Fruit fly (Drosophila melanogaster) whole organism, prepupa: ENCODE data around the gene dlt.
A peak's percentile ranks its signal among the peaks of the same experiment; 100 is the strongest.

Experiments
- Blimp-1 ChIP-seq: fragments of 200-800 bp; sonication (Bioruptor generic); optimal IDR thresholded peaks from 3 replicates; lab custom pipeline; 2017; ENCODE audit warnings: missing biosample characterization, missing genetic modification characterization, mild to moderate bottlenecking, moderate library complexity, missing genetic modification reagents
- CG10669 ChIP-seq: fragments of 200-800 bp; sonication (Bioruptor generic); optimal IDR thresholded peaks from 3 replicates; lab custom pipeline; 2018; ENCODE audit warnings: missing biosample characterization, mild to moderate bottlenecking, missing genetic modification characterization, moderate library complexity
- CG11294 ChIP-seq: fragments of 200-800 bp; sonication (Bioruptor generic); IDR thresholded peaks from 2 replicates; pipeline ENCODE4 v1.3.6; 2022; ENCODE audit warnings: missing biosample characterization, missing genetic modification characterization
- CG11762 ChIP-seq: fragments of 200-800 bp; sonication (Bioruptor generic); optimal IDR thresholded peaks from 3 replicates; lab custom pipeline; 2016; ENCODE audit warnings: missing biosample characterization, missing genetic modification characterization; ENCODE audit not compliant: insufficient read depth
- CG11902 ChIP-seq: fragments of 200-800 bp; sonication (Bioruptor generic); optimal IDR thresholded peaks from 3 replicates; lab custom pipeline; 2016; ENCODE audit warnings: missing biosample characterization, missing genetic modification characterization
- CG1621 ChIP-seq: fragments of 200-800 bp; sonication (Bioruptor generic); optimal IDR thresholded peaks from 3 replicates; lab custom pipeline; 2018; ENCODE audit warnings: missing biosample characterization, mild to moderate bottlenecking, missing genetic modification characterization
- CG16779 ChIP-seq: fragments of 200-800 bp; sonication (Bioruptor generic); optimal IDR thresholded peaks from 3 replicates; lab custom pipeline; 2017; ENCODE audit warnings: missing biosample characterization, mild to moderate bottlenecking, missing genetic modification characterization
- CG3032 ChIP-seq: fragments of 200-800 bp; optimal IDR thresholded peaks from 2 replicates; lab custom pipeline; 2019; ENCODE audit warnings: missing biosample characterization, mild to moderate bottlenecking, missing genetic modification characterization, moderate library complexity
- CG31627 ChIP-seq: fragments of 200-800 bp; sonication (Bioruptor generic); optimal IDR thresholded peaks from 3 replicates; lab custom pipeline; 2016; ENCODE audit warnings: missing biosample characterization, missing genetic modification characterization
- CG32006 ChIP-seq: fragments of 200-800 bp; sonication (Bioruptor generic); optimal IDR thresholded peaks from 3 replicates; lab custom pipeline; 2017; ENCODE audit warnings: missing biosample characterization, mild to moderate bottlenecking, missing genetic modification characterization
- CG34406 ChIP-seq: fragments of 200-800 bp; sonication (Bioruptor generic); optimal IDR thresholded peaks from 3 replicates; lab custom pipeline; 2016; ENCODE audit warnings: missing biosample characterization, missing genetic modification characterization
- CG3919 ChIP-seq: fragments of 200-800 bp; sonication (Bioruptor generic); optimal IDR thresholded peaks from 3 replicates; lab custom pipeline; 2016; ENCODE audit warnings: missing biosample characterization, missing genetic modification characterization
- CG4318 ChIP-seq: fragments of 200-800 bp; sonication (Bioruptor generic); optimal IDR thresholded peaks from 3 replicates; lab custom pipeline; 2017; ENCODE audit warnings: missing biosample characterization, mild to moderate bottlenecking, missing genetic modification characterization
- CG6163 ChIP-seq: fragments of 200-800 bp; sonication (Bioruptor generic); IDR thresholded peaks from 3 replicates; pipeline ENCODE4 v1.3.6; 2022; ENCODE audit warnings: missing biosample characterization, missing genetic modification characterization
- CG6792 ChIP-seq: fragments of 200-800 bp; sonication (Bioruptor generic); optimal IDR thresholded peaks from 3 replicates; lab custom pipeline; 2016; ENCODE audit warnings: missing biosample characterization, missing genetic modification characterization
- CG6808 ChIP-seq: fragments of 200-800 bp; sonication (Bioruptor generic); optimal IDR thresholded peaks from 3 replicates; lab custom pipeline; 2017; ENCODE audit warnings: missing biosample characterization, missing genetic modification characterization, mild to moderate bottlenecking, moderate library complexity, missing genetic modification reagents
- CG7368 ChIP-seq: fragments of 200-800 bp; sonication (Bioruptor generic); optimal IDR thresholded peaks from 3 replicates; lab custom pipeline; 2016; ENCODE audit warnings: missing biosample characterization, missing genetic modification characterization
- CG8319 ChIP-seq: fragments of 200-800 bp; sonication (Bioruptor generic); optimal IDR thresholded peaks from 3 replicates; lab custom pipeline; 2016; ENCODE audit warnings: missing biosample characterization, missing genetic modification characterization
- CG8632 ChIP-seq: fragments of 200-800 bp; sonication (Bioruptor generic); optimal IDR thresholded peaks from 3 replicates; lab custom pipeline; 2016; ENCODE audit warnings: missing biosample characterization, missing genetic modification characterization
- CG9139 ChIP-seq: fragments of 200-800 bp; sonication (Bioruptor generic); optimal IDR thresholded peaks from 3 replicates; lab custom pipeline; 2017; ENCODE audit warnings: missing biosample characterization, mild to moderate bottlenecking, missing genetic modification characterization
- Eip78C ChIP-seq: fragments of 200-800 bp; sonication (Bioruptor generic); peaks from one replicate; lab custom pipeline; 2016; ENCODE audit warnings: missing biosample characterization, missing genetic modification characterization
- Eip93F ChIP-seq: fragments of 200-800 bp; sonication (Bioruptor generic); optimal IDR thresholded peaks from 2 replicates; lab custom pipeline; 2016; ENCODE audit warnings: missing biosample characterization, mild to moderate bottlenecking, missing genetic modification characterization
- Ets21C ChIP-seq: fragments of 200-800 bp; sonication (Bioruptor generic); optimal IDR thresholded peaks from 3 replicates; lab custom pipeline; 2016; ENCODE audit warnings: missing biosample characterization, missing genetic modification characterization
- Hr4 ChIP-seq: fragments of 200-800 bp; sonication (Bioruptor generic); optimal IDR thresholded peaks from 3 replicates; lab custom pipeline; 2016; ENCODE audit warnings: missing biosample characterization, missing genetic modification characterization
- Lpt ChIP-seq: fragments of 200-800 bp; sonication (Bioruptor generic); optimal IDR thresholded peaks from 3 replicates; lab custom pipeline; 2016; ENCODE audit warnings: missing biosample characterization, missing genetic modification characterization
- OdsH ChIP-seq: fragments of 200-800 bp; sonication (Bioruptor generic); optimal IDR thresholded peaks from 3 replicates; lab custom pipeline; 2016; ENCODE audit warnings: missing biosample characterization, missing genetic modification characterization
- Sox102F ChIP-seq: fragments of 200-800 bp; sonication (Bioruptor generic); optimal IDR thresholded peaks from 2 replicates; lab custom pipeline; 2016; ENCODE audit warnings: missing biosample characterization, mild to moderate bottlenecking, missing genetic modification characterization
- Sox14 ChIP-seq: fragments of 200-800 bp; sonication (Bioruptor generic); optimal IDR thresholded peaks from 3 replicates; lab custom pipeline; 2016; ENCODE audit warnings: missing biosample characterization, missing genetic modification characterization
- Sox15 ChIP-seq: fragments of 200-800 bp; sonication (Bioruptor generic); optimal IDR thresholded peaks from 3 replicates; lab custom pipeline; 2016; ENCODE audit warnings: missing biosample characterization, missing genetic modification characterization
- acj6 ChIP-seq: fragments of 200-800 bp; sonication (Bioruptor generic); optimal IDR thresholded peaks from 3 replicates; lab custom pipeline; 2016; ENCODE audit warnings: missing biosample characterization, missing genetic modification characterization
- dsx ChIP-seq: fragments of 200-800 bp; optimal IDR thresholded peaks from 3 replicates; lab custom pipeline; 2019; ENCODE audit warnings: missing biosample characterization, mild to moderate bottlenecking, missing genetic modification characterization, moderate library complexity; ENCODE audit not compliant: poor library complexity, severe bottlenecking
- esn ChIP-seq: fragments of 200-800 bp; sonication (Bioruptor generic); optimal IDR thresholded peaks from 2 replicates; lab custom pipeline; 2016; ENCODE audit warnings: missing biosample characterization, mild to moderate bottlenecking, missing genetic modification characterization, moderate library complexity
- fd59A ChIP-seq: fragments of 200-800 bp; sonication (Bioruptor generic); optimal IDR thresholded peaks from 2 replicates; lab custom pipeline; 2017; ENCODE audit warnings: missing biosample characterization, mild to moderate bottlenecking, missing genetic modification characterization, missing genetic modification reagents
- fkh ChIP-seq: fragments of 200-800 bp; sonication (Bioruptor generic); optimal IDR thresholded peaks from 3 replicates; lab custom pipeline; 2017; ENCODE audit warnings: missing biosample characterization, mild to moderate bottlenecking, missing genetic modification characterization, moderate library complexity
- net ChIP-seq: fragments of 200-800 bp; sonication (Bioruptor generic); optimal IDR thresholded peaks from 3 replicates; lab custom pipeline; 2016; ENCODE audit warnings: missing biosample characterization, missing genetic modification characterization
- pdm3 ChIP-seq: fragments of 200-800 bp; sonication (Bioruptor generic); optimal IDR thresholded peaks from 3 replicates; lab custom pipeline; 2016; ENCODE audit warnings: missing biosample characterization, missing genetic modification characterization
- salr ChIP-seq, 2 experiments: fragments of 200-800 bp; sonication (Bioruptor generic); optimal IDR thresholded peaks; 3 replicates each; lab custom pipeline; 2016 to 2018; ENCODE audit warnings: missing biosample characterization in 2 of 2, missing genetic modification characterization in 2 of 2, mild to moderate bottlenecking in 1 of 2
- topi ChIP-seq: fragments of 200-800 bp; sonication (Bioruptor generic); optimal IDR thresholded peaks from 3 replicates; lab custom pipeline; 2016; ENCODE audit warnings: missing biosample characterization, missing genetic modification characterization

dlt gene

dm6 chr3L:1808631-1809030, 13.5 kb upstream of the dlt start (continued):
- TF ChIP-seq CG8632 (GFP tag; lab: Kevin White, UChicago) (no peak), CG6792 (GFP tag; lab: Kevin White, UChicago) (peak; percentile 84), Hr4 (no peak), CG32006 (peak; percentile 82), Eip93F (GFP tag; lab: Kevin White, UChicago) (no peak), OdsH (GFP tag; lab: Kevin White, UChicago) (no peak), salr (GFP tag; optimal IDR thresholded peaks at IDR 0.05; lab: Kevin White, UChicago) (peak in 1 of 2 experiments; percentile 73), CG11294 (peak; percentile 83), dsx (GFP tag; lab: Kevin White, UChicago) (peak; percentile 85), Blimp-1 (GFP tag; lab: Kevin White, UChicago) (no peak), acj6 (GFP tag; lab: Kevin White, UChicago) (peak; percentile 85), CG3032 (peak; percentile 84), CG31627 (GFP tag; lab: Kevin White, UChicago) (peak; percentile 73), Sox14 (GFP tag; lab: Kevin White, UChicago) (peak; percentile 85), fkh (GFP tag; lab: Kevin White, UChicago) (no peak), CG3919 (peak; percentile 90), CG16779 (tag; lab: Kevin White, UChicago) (no peak), CG6163 (GFP tag; lab: Robert Waterston, UW) (peak; percentile 93), Ets21C (peak; percentile 53), fd59A (GFP tag; lab: Kevin White, UChicago) (peak; percentile 84), CG7368 (GFP tag; lab: Kevin White, UChicago) (no peak), CG11762 (peak; percentile 80), CG11902 (peak; percentile 74), Sox102F (GFP tag; lab: Kevin White, UChicago) (no peak), Lpt (peak; percentile 79), pdm3 (GFP tag; lab: Kevin White, UChicago) (peak; percentile 87), Eip78C (GFP tag; lab: Kevin White, UChicago) (peak; percentile 96), topi (GFP tag; lab: Kevin White, UChicago) (peak; percentile 75), Sox15 (peak; percentile 72), CG34406 (GFP tag; lab: Kevin White, UChicago) (peak; percentile 80)

DNA sequence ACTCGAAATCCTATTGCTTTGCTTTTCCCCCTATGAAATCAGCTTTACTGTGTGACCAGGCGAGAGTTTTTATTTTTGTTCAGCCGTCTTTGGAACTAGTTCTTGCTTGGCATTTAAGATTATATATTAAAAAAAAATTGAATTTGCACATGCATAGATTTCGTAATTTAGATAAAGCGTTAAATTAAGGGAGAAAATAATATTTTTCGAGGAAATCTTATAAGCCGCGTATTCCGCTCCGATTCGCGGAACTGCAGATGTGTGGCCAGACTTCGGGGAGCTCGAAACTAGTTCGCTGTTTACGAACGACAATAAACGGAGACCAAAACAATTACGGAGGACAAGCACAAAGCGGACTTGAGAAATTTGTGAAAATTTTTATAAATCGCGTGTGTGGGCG, 7.7 kb upstream of the dlt start, which contains the start of the genes JTBR and CG42676:
Gene JTBR, minus strand, starts transcription at position 55 of the 400 bp plus-strand sequence.
Gene CG42676, plus strand, starts transcription at position 306 of the 400 bp plus-strand sequence.
- TF ChIP-seq esn (GFP tag; lab: Kevin White, UChicago), result peak; percentile 32
- no peak for TF ChIP-seq CG6808
- peak; percentile 66 for TF ChIP-seq CG1621 (tag; lab: Kevin White, UChicago)
- TF ChIP-seq Sox14 (GFP tag; lab: Kevin White, UChicago), result no peak

- TF ChIP-seq CG9139 (GFP tag; lab: Kevin White, UChicago) (no peak), CG10669 (GFP tag; lab: Kevin White, UChicago) (no peak), CG4318 (GFP tag; lab: Kevin White, UChicago) (no peak), net (no peak), OdsH (GFP tag; lab: Kevin White, UChicago) (no peak)
Measured at dm6 chr3L:1798649-1799048, 3.5 kb upstream of the dlt start, which contains the start of gene Patj. Gene Patj (plus strand): TSS chr3L:1798803.

DNA sequence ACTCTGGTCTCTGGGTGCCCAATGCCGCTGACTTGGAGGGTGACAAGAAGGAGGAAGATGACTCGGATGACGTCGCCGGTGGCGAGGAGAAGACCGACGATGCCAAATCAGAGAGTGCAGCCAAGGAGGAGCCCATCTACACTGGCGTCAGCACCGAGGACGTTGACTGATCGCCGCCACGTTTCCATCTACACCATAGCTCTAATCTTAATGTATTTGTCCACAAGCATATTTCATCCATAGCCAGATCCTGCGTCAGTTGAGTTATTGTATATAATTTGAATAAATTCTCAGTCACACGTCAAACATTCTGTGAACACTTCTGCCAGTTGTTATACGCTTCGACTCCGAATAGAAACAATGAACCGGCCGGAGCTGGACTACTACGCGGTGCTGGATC, 1.9 kb upstream of the dlt start, which contains the start of gene CG12020:
Gene CG12020, plus strand, starts transcription at position 301 of the 400 bp plus-strand sequence.
- TF ChIP-seq Hr4, result no peak
- no peak for TF ChIP-seq CG8319
- TF ChIP-seq CG1621 (tag; lab: Kevin White, UChicago), result no peak
- TF ChIP-seq topi (GFP tag; lab: Kevin White, UChicago), result no peak
- TF ChIP-seq Sox15, result no peak
- no peak for TF ChIP-seq CG6163 (GFP tag; lab: Robert Waterston, UW)
